Fruit fly (Drosophila melanogaster) S2 (cell line): ENCODE results near the gene CG7384.

ENCODE experiments used
- CG8478 ChIP-seq: fragments of >200 bp; optimal IDR thresholded peaks from 2 replicates; lab custom pipeline; 2018
- CTCF ChIP-seq, 2 experiments: fragments of >200 bp; optimal IDR thresholded peaks; 2 replicates each; lab custom pipeline; 2018

- TF ChIP-seq CG8478: no peak
- peak; percentile 13 to 15 for TF ChIP-seq CTCF (optimal IDR thresholded peaks at IDR 0.05; lab: Kevin White, UChicago)
Measured at dm6 chr2L:10517085-10517484, 6.8 kb upstream of the CG7384 start, which contains the start of the genes Fatp1 and Lrr47.
